Worm (Caenorhabditis elegans) whole organism, L4 larva: ENCODE data around the gene zhit-2.

Source experiments
- Y5F2A.4 ChIP-seq: fragments of 200-800 bp; sonication (Bioruptor generic); optimal IDR thresholded peaks from 2 replicates; lab custom pipeline; 2018; ENCODE audit warnings: mild to moderate bottlenecking, missing genetic modification characterization, missing compliant biosample characterization
- ama-1 ChIP-seq: fragments of 150-350 bp; optimal IDR thresholded peaks from 2 replicates; lab custom pipeline; 2014; ENCODE audit warnings: inconsistent platforms, mixed read lengths
- fos-1 ChIP-seq: fragments of 150-350 bp; optimal IDR thresholded peaks from 2 replicates; lab custom pipeline; 2014; ENCODE audit warnings: missing biosample characterization, missing genetic modification characterization
- lin-15B ChIP-seq: fragments of 150-350 bp; sonication (generic microtip); optimal IDR thresholded peaks from 3 replicates; lab custom pipeline; 2014; ENCODE audit warnings: missing biosample characterization, missing genetic modification characterization
- lsy-2 ChIP-seq, 2 experiments: fragments of 150-350 bp in 1 of 2; sonication (generic microtip) in 1 of 2; optimal IDR thresholded peaks; 2 replicates each; lab custom pipeline; 2014 to 2017; ENCODE audit warnings: missing biosample characterization in 2 of 2, missing genetic modification characterization in 2 of 2
- nhr-6 ChIP-seq: fragments of 150-350 bp; optimal IDR thresholded peaks from 2 replicates; lab custom pipeline; 2014; ENCODE audit warnings: missing biosample characterization, missing genetic modification characterization
- nhr-76 ChIP-seq: fragments of 150-350 bp; optimal IDR thresholded peaks from 2 replicates; lab custom pipeline; 2014; ENCODE audit warnings: missing biosample characterization, missing genetic modification characterization
- skn-1 ChIP-seq: fragments of 150-350 bp; optimal IDR thresholded peaks from 2 replicates; lab custom pipeline; 2014; ENCODE audit warnings: missing biosample characterization, missing genetic modification characterization
- zfp-3 ChIP-seq: fragments of 200-800 bp; sonication (Bioruptor generic); conservative IDR thresholded peaks from 2 replicates; pipeline ENCODE4 v1.3.6; 2022; ENCODE audit warnings: missing genetic modification reagents, missing genetic modification characterization, missing compliant biosample characterization

ce11 chrIII:4274524-4274923 lies 30.3 kb upstream of the zhit-2 start:
- TF ChIP-seq fos-1 (tag; lab: Kevin White, UChicago) (no peak), nhr-76 (no peak), skn-1 (tag; lab: Kevin White, UChicago) (no peak), ama-1 (lab: Kevin White, UChicago) (no peak), nhr-6 (tag; lab: Kevin White, UChicago) (no peak), Y5F2A.4 (GFP tag; lab: Kevin White, UChicago) (no peak), zfp-3 (no peak), lsy-2 (tag; optimal IDR thresholded peaks at IDR 0.05; lab: Kevin White, UChicago) (no peak), lin-15B (tag; lab: Kevin White, UChicago) (no peak)
